Worm (Caenorhabditis elegans) whole organism, L4/young adult: ENCODE results near the gene C26B2.8.
"Not testable (repeated sequence)": the region's sequence is repeated elsewhere in the genome, so short reads cannot be mapped to it uniquely, and the experiment has no call there.

Experiments used
- W03F9.2 ChIP-seq: fragments of 150-350 bp; optimal IDR thresholded peaks from 2 replicates; lab custom pipeline; 2014; ENCODE audit warnings: missing biosample characterization, missing genetic modification characterization
- dao-5 ChIP-seq: sonication (generic microtip); optimal IDR thresholded peaks from 2 replicates; lab custom pipeline; 2016; ENCODE audit warnings: missing genotype, missing genetic modification characterization, moderate library complexity, missing compliant biosample characterization
- him-1 ChIP-seq: sonication (generic microtip); optimal IDR thresholded peaks from 2 replicates; lab custom pipeline; 2016; ENCODE audit warnings: missing genotype, missing genetic modification reagents, missing genetic modification characterization, missing compliant biosample characterization

DNA sequence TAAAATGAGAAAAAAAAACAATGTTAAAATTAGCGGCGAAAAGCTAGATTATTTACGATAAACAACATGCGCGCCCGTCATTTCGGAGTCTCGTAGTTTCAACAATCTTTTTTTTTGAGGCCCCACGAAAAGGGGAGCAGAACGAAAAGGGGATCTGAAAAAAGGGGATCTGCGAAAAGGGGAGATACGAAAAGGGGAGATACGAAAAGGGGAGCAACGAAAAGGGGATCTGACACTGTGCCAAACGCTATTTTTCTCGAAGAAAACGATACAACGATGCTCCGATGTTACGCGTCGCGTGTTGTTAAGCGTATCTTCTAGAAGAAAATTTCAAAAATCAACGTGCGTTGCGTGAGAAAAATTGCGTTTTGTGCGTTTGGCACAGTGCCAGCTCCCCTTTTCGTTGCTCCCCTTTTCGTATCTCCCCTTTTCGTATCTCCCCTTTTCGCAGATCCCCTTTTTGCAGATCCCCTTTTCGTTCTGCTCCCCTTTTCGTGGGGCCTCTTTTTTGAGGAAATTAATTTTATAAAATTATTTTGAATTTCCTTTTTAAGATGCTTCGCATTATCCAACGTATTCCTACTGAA is 1.9 kb downstream of the C26B2.8 start, which contains the start of gene C26B2.7:
- TF ChIP-seq him-1 (tag; lab: Kevin White, UChicago), result peak; percentile 53
- TF ChIP-seq dao-5 (tag; lab: Kevin White, UChicago), result not testable (repeated sequence)
- peak; percentile 2 for TF ChIP-seq W03F9.2 (tag; lab: Kevin White, UChicago)
